Fruit fly (Drosophila melanogaster) whole organism, embryonic: Measurements from ENCODE around the gene spn-B.

Experiments used
- CG10321 ChIP-seq: fragments of 200-800 bp; sonication (Bioruptor generic); IDR thresholded peaks from 2 replicates; pipeline ENCODE4 v1.3.6; 2022; ENCODE audit warnings: missing biosample characterization, missing genetic modification characterization
- CG10959 ChIP-seq: fragments of 200-800 bp; sonication (Bioruptor generic); IDR thresholded peaks from 2 replicates; pipeline ENCODE4 v1.3.6; 2022; ENCODE audit warnings: missing biosample characterization, missing genetic modification characterization
- CG11456 ChIP-seq: fragments of 200-800 bp; sonication (Bioruptor generic); IDR thresholded peaks from 3 replicates; pipeline ENCODE4 v1.3.6; 2022; ENCODE audit warnings: missing biosample characterization, missing genetic modification characterization
- CG11560 ChIP-seq: fragments of 200-800 bp; sonication (Bioruptor generic); IDR thresholded peaks from 3 replicates; pipeline ENCODE4 v1.3.6; 2022; ENCODE audit warnings: missing biosample characterization, missing genetic modification characterization
- CG11695 ChIP-seq: fragments of 200-800 bp; sonication (Bioruptor generic); IDR thresholded peaks from 3 replicates; pipeline ENCODE4 v1.3.6; 2022; ENCODE audit warnings: missing biosample characterization, missing genetic modification characterization
- CG13424 ChIP-seq: fragments of 200-800 bp; sonication (Bioruptor generic); optimal IDR thresholded peaks from 2 replicates; lab custom pipeline; 2019; ENCODE audit warnings: missing biosample characterization, mild to moderate bottlenecking, missing genetic modification characterization, moderate library complexity
- CG14441 ChIP-seq: fragments of 200-800 bp; sonication (Bioruptor generic); IDR thresholded peaks from 2 replicates; pipeline ENCODE4 v1.3.6; 2022; ENCODE audit warnings: missing biosample characterization, missing genetic modification characterization
- CG14860 ChIP-seq: fragments of 200-800 bp; sonication (Bioruptor generic); IDR thresholded peaks from 3 replicates; pipeline ENCODE4 v1.3.6; 2022; ENCODE audit warnings: missing biosample characterization, missing genetic modification characterization; ENCODE audit not compliant: partially characterized antibody
- CG1602 ChIP-seq: fragments of 200-800 bp; sonication (Bioruptor generic); optimal IDR thresholded peaks from 3 replicates; lab custom pipeline; 2016; ENCODE audit warnings: missing biosample characterization, missing genetic modification characterization
- CG16813 ChIP-seq: fragments of 200-800 bp; sonication (Bioruptor generic); IDR thresholded peaks from 3 replicates; pipeline ENCODE4 v1.3.6; 2022; ENCODE audit warnings: missing biosample characterization, missing genetic modification characterization; ENCODE audit not compliant: partially characterized antibody
- CG18599 ChIP-seq: fragments of 200-800 bp; sonication (Bioruptor generic); optimal IDR thresholded peaks from 3 replicates; lab custom pipeline; 2017; ENCODE audit warnings: missing biosample characterization, missing genetic modification characterization, mild to moderate bottlenecking, moderate library complexity, missing genetic modification reagents
- CG30431 ChIP-seq: fragments of 200-800 bp; sonication (Bioruptor generic); optimal IDR thresholded peaks from 2 replicates; lab custom pipeline; 2017; ENCODE audit warnings: missing biosample characterization, missing genetic modification characterization
- CG3838 ChIP-seq: fragments of 200-800 bp; sonication (Bioruptor generic); optimal IDR thresholded peaks from 3 replicates; lab custom pipeline; 2016; ENCODE audit warnings: missing biosample characterization, missing genetic modification characterization
- CG4617 ChIP-seq: fragments of 200-800 bp; sonication (Bioruptor generic); optimal IDR thresholded peaks from 3 replicates; lab custom pipeline; 2016; ENCODE audit warnings: missing biosample characterization, missing genetic modification characterization, borderline replicate concordance
- CG4730 ChIP-seq: fragments of 200-800 bp; sonication (Bioruptor generic); IDR thresholded peaks from 2 replicates; pipeline ENCODE4 v1.3.6; 2022; ENCODE audit warnings: missing biosample characterization, missing genetic modification characterization
- CG6254 ChIP-seq: fragments of 200-800 bp; sonication (Bioruptor generic); optimal IDR thresholded peaks from 3 replicates; lab custom pipeline; 2017; ENCODE audit warnings: mild to moderate bottlenecking, missing biosample characterization, missing genetic modification reagents, missing genetic modification characterization
- CG6683 ChIP-seq: fragments of 200-800 bp; sonication (Bioruptor generic); optimal IDR thresholded peaks from 2 replicates; lab custom pipeline; 2017; ENCODE audit warnings: missing biosample characterization, mild to moderate bottlenecking, missing genetic modification characterization, missing genetic modification reagents
- CG6791 ChIP-seq: fragments of 200-800 bp; sonication (Bioruptor generic); IDR thresholded peaks from 3 replicates; pipeline ENCODE4 v1.3.6; 2022; ENCODE audit warnings: missing biosample characterization, missing genetic modification characterization; ENCODE audit not compliant: partially characterized antibody
- CG9215 ChIP-seq: fragments of 200-800 bp; sonication (Bioruptor generic); IDR thresholded peaks from 2 replicates; pipeline ENCODE4 v1.3.6; 2022; ENCODE audit warnings: missing biosample characterization, missing genetic modification characterization
- Camta ChIP-seq: fragments of 200-800 bp; sonication (Bioruptor generic); optimal IDR thresholded peaks from 2 replicates; lab custom pipeline; 2016; ENCODE audit warnings: missing biosample characterization, missing genetic modification characterization
- Dad ChIP-seq: fragments of 200-800 bp; sonication (Bioruptor generic); optimal IDR thresholded peaks from 3 replicates; lab custom pipeline; 2016; ENCODE audit warnings: missing biosample characterization, missing genetic modification characterization
- H2.0 ChIP-seq: fragments of 200-800 bp; sonication (Bioruptor generic); IDR thresholded peaks from 2 replicates; pipeline ENCODE4 v1.3.6; 2022; ENCODE audit warnings: missing biosample characterization, missing genetic modification characterization
- Hmr ChIP-seq: fragments of 200-800 bp; sonication (Bioruptor generic); optimal IDR thresholded peaks from 3 replicates; lab custom pipeline; 2017; ENCODE audit warnings: mild to moderate bottlenecking, missing biosample characterization, missing genetic modification reagents, missing genetic modification characterization
- Jarid2 ChIP-seq: fragments of 200-800 bp; sonication (Bioruptor generic); optimal IDR thresholded peaks from 3 replicates; lab custom pipeline; 2017; ENCODE audit warnings: mild to moderate bottlenecking, missing biosample characterization, missing genetic modification reagents, missing genetic modification characterization
- Mrtf ChIP-seq: fragments of 200-800 bp; sonication (Bioruptor generic); IDR thresholded peaks from 3 replicates; pipeline ENCODE4 v1.3.6; 2022; ENCODE audit warnings: missing biosample characterization, missing genetic modification characterization
- Myb ChIP-seq: fragments of 200-800 bp; sonication (Bioruptor generic); optimal IDR thresholded peaks from 2 replicates; lab custom pipeline; 2016; ENCODE audit warnings: missing biosample characterization, missing genetic modification characterization
- NC2α ChIP-seq: fragments of 200-800 bp; sonication (Bioruptor generic); optimal IDR thresholded peaks from 2 replicates; lab custom pipeline; 2016; ENCODE audit warnings: missing biosample characterization, missing genetic modification characterization
- NC2β ChIP-seq: fragments of 200-800 bp; sonication (Bioruptor generic); optimal IDR thresholded peaks from 2 replicates; lab custom pipeline; 2016; ENCODE audit warnings: missing biosample characterization, missing genetic modification characterization
- Nf-YB ChIP-seq: fragments of 200-800 bp; sonication (Bioruptor generic); optimal IDR thresholded peaks from 3 replicates; lab custom pipeline; 2019; ENCODE audit warnings: missing biosample characterization, mild to moderate bottlenecking, missing genetic modification characterization, moderate library complexity
- Nf-YC ChIP-seq: fragments of 200-800 bp; optimal IDR thresholded peaks from 3 replicates; lab custom pipeline; 2019; ENCODE audit warnings: missing biosample characterization, mild to moderate bottlenecking, missing genetic modification characterization, moderate library complexity
- Sox102F ChIP-seq: fragments of 200-800 bp; sonication (Bioruptor generic); optimal IDR thresholded peaks from 2 replicates; lab custom pipeline; 2018; ENCODE audit warnings: missing biosample characterization, mild to moderate bottlenecking, missing genetic modification characterization, moderate library complexity
- Usf ChIP-seq: fragments of 200-800 bp; sonication (Bioruptor generic); optimal IDR thresholded peaks from 2 replicates; lab custom pipeline; 2017; ENCODE audit warnings: missing genotype, missing biosample characterization, missing genetic modification characterization
- ara ChIP-seq: fragments of 200-800 bp; sonication (Bioruptor generic); IDR thresholded peaks from 2 replicates; pipeline ENCODE4 v1.3.6; 2022; ENCODE audit warnings: missing biosample characterization, missing genetic modification characterization
- crp ChIP-seq, 2 experiments: fragments of 200-800 bp; sonication (Bioruptor generic); optimal IDR thresholded peaks; 2 replicates in 1 of 2; 3 replicates in 1 of 2; lab custom pipeline; 2017; ENCODE audit warnings: missing biosample characterization in 2 of 2, missing genetic modification characterization in 2 of 2, mild to moderate bottlenecking in 1 of 2, moderate library complexity in 1 of 2
- ftz-f1 ChIP-seq: fragments of 200-800 bp; sonication (Bioruptor generic); optimal IDR thresholded peaks from 2 replicates; lab custom pipeline; 2016; ENCODE audit warnings: missing biosample characterization, missing genetic modification characterization
- gce ChIP-seq: fragments of 200-800 bp; sonication (Bioruptor generic); IDR thresholded peaks from 3 replicates; pipeline ENCODE4 v1.3.6; 2022; ENCODE audit warnings: missing biosample characterization, missing genetic modification characterization
- gsb-n ChIP-seq: fragments of 200-800 bp; sonication (Bioruptor generic); optimal IDR thresholded peaks from 3 replicates; lab custom pipeline; 2018; ENCODE audit warnings: missing biosample characterization, mild to moderate bottlenecking, missing genetic modification characterization
- hb ChIP-seq: fragments of 200-800 bp; sonication (Bioruptor generic); IDR thresholded peaks from 3 replicates; pipeline ENCODE4 v1.3.6; 2022; ENCODE audit warnings: missing biosample characterization, missing genetic modification characterization; ENCODE audit not compliant: partially characterized antibody
- hth ChIP-seq: fragments of >200 bp; optimal IDR thresholded peaks from 2 replicates; lab custom pipeline; 2017; ENCODE audit warnings: inconsistent platforms
- jing ChIP-seq: fragments of 200-800 bp; sonication (Bioruptor generic); optimal IDR thresholded peaks from 2 replicates; lab custom pipeline; 2018; ENCODE audit warnings: missing biosample characterization, mild to moderate bottlenecking, missing genetic modification characterization
- jumu ChIP-seq: fragments of 200-800 bp; sonication (Bioruptor generic); optimal IDR thresholded peaks from 3 replicates; lab custom pipeline; 2016; ENCODE audit warnings: missing biosample characterization, missing genetic modification characterization
- kay ChIP-seq: fragments of 200-800 bp; sonication (Bioruptor generic); optimal IDR thresholded peaks from 2 replicates; lab custom pipeline; 2016; ENCODE audit warnings: missing biosample characterization, missing genetic modification characterization
- lbe ChIP-seq: fragments of 200-800 bp; sonication (Bioruptor generic); optimal IDR thresholded peaks from 2 replicates; lab custom pipeline; 2016; ENCODE audit warnings: missing biosample characterization, mild to moderate bottlenecking, missing genetic modification characterization
- lov ChIP-seq, 2 experiments: fragments of 200-800 bp in 1 of 2; fragments of >200 bp in 1 of 2; sonication (Bioruptor generic) in 1 of 2; IDR thresholded peaks in 1 of 2; optimal IDR thresholded peaks in 1 of 2; 2 replicates in 1 of 2; 3 replicates in 1 of 2; pipeline versions ENCODE4 v1.3.6 to Lab custom; 2017 to 2022; ENCODE audit warnings: missing biosample characterization in 1 of 2, missing genetic modification characterization in 1 of 2
- luna ChIP-seq: fragments of 200-800 bp; sonication (Bioruptor generic); optimal IDR thresholded peaks from 2 replicates; lab custom pipeline; 2016; ENCODE audit warnings: missing biosample characterization, missing genetic modification characterization
- pum ChIP-seq: fragments of 200-800 bp; sonication (Bioruptor generic); optimal IDR thresholded peaks from 2 replicates; lab custom pipeline; 2016; ENCODE audit warnings: missing biosample characterization, missing genetic modification characterization
- sens ChIP-seq: fragments of 200-800 bp; sonication (Bioruptor generic); peaks from one replicate; lab custom pipeline; 2016; ENCODE audit warnings: missing biosample characterization, missing genetic modification characterization
- sug ChIP-seq: fragments of 200-800 bp; optimal IDR thresholded peaks from 2 replicates; lab custom pipeline; 2019; ENCODE audit warnings: missing biosample characterization, mild to moderate bottlenecking, missing genetic modification characterization, moderate library complexity
- tgo ChIP-seq: fragments of 200-800 bp; sonication (Bioruptor generic); IDR thresholded peaks from 3 replicates; pipeline ENCODE4 v1.3.6; 2022; ENCODE audit warnings: missing biosample characterization, missing genetic modification characterization
- tup ChIP-seq: fragments of 200-800 bp; sonication (Bioruptor generic); optimal IDR thresholded peaks from 2 replicates; lab custom pipeline; 2016; ENCODE audit warnings: missing biosample characterization, mild to moderate bottlenecking, missing genetic modification characterization, moderate library complexity

The spn-B gene

dm6 chr3R:14283754-14284421 lies 44.0 kb upstream of the spn-B start (continued):
- TF ChIP-seq CG10959 (no peak), jing (GFP tag; lab: Kevin White, UChicago) (peak; percentile 98), Nf-YB (peak; percentile 90), Mrtf (no peak), sens (GFP tag; lab: Kevin White, UChicago) (peak; percentile 99), CG6791 (GFP tag; lab: Robert Waterston, UW) (no peak), jumu (GFP tag; lab: Kevin White, UChicago) (peak; percentile 90), gce (GFP tag; lab: Robert Waterston, UW) (no peak), CG9215 (no peak), CG6254 (GFP tag; lab: Kevin White, UChicago) (peak; percentile 95), CG16813 (GFP tag; lab: Robert Waterston, UW) (no peak), CG4617 (GFP tag; lab: Kevin White, UChicago) (peak; percentile 98), lbe (GFP tag; lab: Kevin White, UChicago) (peak; percentile 94), Nf-YC (tag; lab: Kevin White, UChicago) (peak; percentile 89), ara (GFP tag; lab: Robert Waterston, UW) (no peak), CG11695 (GFP tag; lab: Robert Waterston, UW) (no peak), tgo (no peak), CG18599 (GFP tag; lab: Kevin White, UChicago) (peak; percentile 98), hth (lab: Kevin White, UChicago) (no peak), sug (tag; lab: Kevin White, UChicago) (peak; percentile 96), CG30431 (GFP tag; lab: Kevin White, UChicago) (peak; percentile 96), Sox102F (peak; percentile 100), CG14441 (GFP tag; lab: Robert Waterston, UW) (no peak), CG6683 (GFP tag; lab: Kevin White, UChicago) (peak; percentile 96), CG4730 (GFP tag; lab: Robert Waterston, UW) (no peak), pum (peak; percentile 93), ftz-f1 (peak; percentile 49), H2.0 (no peak), Myb (peak; percentile 67), Jarid2 (GFP tag; lab: Kevin White, UChicago) (peak; percentile 94), kay (peak; percentile 96), tup (GFP tag; lab: Kevin White, UChicago) (peak; percentile 95), CG1602 (peak; percentile 99), gsb-n (tag; lab: Kevin White, UChicago) (peak; percentile 99), Dad (GFP tag; lab: Kevin White, UChicago) (peak; percentile 92), CG13424 (tag; lab: Kevin White, UChicago) (peak; percentile 99), CG10321 (GFP tag; lab: Robert Waterston, UW) (no peak), CG11560 (tag; lab: Robert Waterston, UW) (no peak), crp (GFP tag; optimal IDR thresholded peaks at IDR 0.05; lab: Kevin White, UChicago) (peak; percentile 28 to 75), Usf (GFP tag; lab: Kevin White, UChicago) (peak; percentile 97), CG11456 (no peak), CG14860 (GFP tag; lab: Robert Waterston, UW) (no peak), hb (GFP tag; lab: Robert Waterston, UW) (no peak), NC2α (GFP tag; lab: Kevin White, UChicago) (peak; percentile 90), NC2β (GFP tag; lab: Kevin White, UChicago) (peak; percentile 95), lov (optimal IDR thresholded peaks at IDR 0.05; lab: Kevin White, UChicago) (no peak), lov (GFP tag; IDR thresholded peaks at IDR 0.05; lab: Robert Waterston, UW) (no peak), luna (peak; percentile 90), CG3838 (peak; percentile 96), Camta (GFP tag; lab: Kevin White, UChicago) (peak; percentile 95), Hmr (GFP tag; lab: Kevin White, UChicago) (peak; percentile 99)
